Fruit fly (Drosophila melanogaster) whole organism, embryonic: ENCODE data around the gene CG9286.

Experiments used
- Atf3 ChIP-seq: fragments of 200-800 bp; sonication (Bioruptor generic); optimal IDR thresholded peaks from 3 replicates; lab custom pipeline; 2016; ENCODE audit warnings: missing biosample characterization, missing genetic modification characterization
- B-H2 ChIP-seq: fragments of 200-800 bp; sonication (Bioruptor generic); optimal IDR thresholded peaks from 2 replicates; lab custom pipeline; 2018; ENCODE audit warnings: missing biosample characterization, mild to moderate bottlenecking, missing genetic modification characterization
- CG10209 ChIP-seq: fragments of 200-800 bp; sonication (Bioruptor generic); optimal IDR thresholded peaks from 3 replicates; lab custom pipeline; 2017; ENCODE audit warnings: missing biosample characterization, mild to moderate bottlenecking, missing genetic modification characterization, missing genetic modification reagents
- CG11247 ChIP-seq: fragments of 200-800 bp; sonication (Bioruptor generic); IDR thresholded peaks from 2 replicates; pipeline ENCODE4 v1.3.6; 2022; ENCODE audit warnings: missing biosample characterization, missing genetic modification characterization
- CG11695 ChIP-seq: fragments of 200-800 bp; sonication (Bioruptor generic); IDR thresholded peaks from 3 replicates; pipeline ENCODE4 v1.3.6; 2022; ENCODE audit warnings: missing biosample characterization, missing genetic modification characterization
- CG11723 ChIP-seq: fragments of 200-800 bp; sonication (Bioruptor generic); optimal IDR thresholded peaks from 2 replicates; lab custom pipeline; 2017; ENCODE audit warnings: missing biosample characterization, mild to moderate bottlenecking, missing genetic modification characterization
- CG12104 ChIP-seq: fragments of 200-800 bp; sonication (Bioruptor generic); optimal IDR thresholded peaks from 3 replicates; lab custom pipeline; 2016; ENCODE audit warnings: missing biosample characterization, missing genetic modification characterization
- CG13296 ChIP-seq: fragments of 200-800 bp; sonication (Bioruptor generic); optimal IDR thresholded peaks from 3 replicates; lab custom pipeline; 2018; ENCODE audit warnings: missing biosample characterization, mild to moderate bottlenecking, missing genetic modification characterization
- CG13624 ChIP-seq: fragments of 200-800 bp; sonication (Bioruptor generic); optimal IDR thresholded peaks from 2 replicates; lab custom pipeline; 2016; ENCODE audit warnings: missing biosample characterization, missing genetic modification characterization
- CG1603 ChIP-seq: fragments of 200-800 bp; sonication (Bioruptor generic); optimal IDR thresholded peaks from 2 replicates; lab custom pipeline; 2019; ENCODE audit warnings: missing biosample characterization, mild to moderate bottlenecking, missing genetic modification characterization, moderate library complexity
- CG1647 ChIP-seq: fragments of 200-800 bp; sonication (Bioruptor generic); optimal IDR thresholded peaks from 3 replicates; lab custom pipeline; 2016; ENCODE audit warnings: missing biosample characterization, missing genetic modification characterization
- CG16779 ChIP-seq: fragments of 200-800 bp; sonication (Bioruptor generic); IDR thresholded peaks from 2 replicates; pipeline ENCODE4 v1.3.6; 2022; ENCODE audit warnings: missing biosample characterization, missing genetic modification characterization
- CG17802 ChIP-seq: fragments of 200-800 bp; sonication (Bioruptor generic); optimal IDR thresholded peaks from 2 replicates; lab custom pipeline; 2018; ENCODE audit warnings: missing biosample characterization, mild to moderate bottlenecking, missing genetic modification characterization, moderate library complexity
- CG17912 ChIP-seq: fragments of 200-800 bp; sonication (Bioruptor generic); optimal IDR thresholded peaks from 2 replicates; lab custom pipeline; 2018; ENCODE audit warnings: missing biosample characterization, mild to moderate bottlenecking, missing genetic modification characterization
- CG2129 ChIP-seq: fragments of 200-800 bp; sonication (Bioruptor generic); IDR thresholded peaks from 2 replicates; pipeline ENCODE4 v1.3.6; 2022; ENCODE audit warnings: missing biosample characterization, missing genetic modification characterization; ENCODE audit not compliant: partially characterized antibody
- CG31388 ChIP-seq: fragments of 200-800 bp; sonication (Bioruptor generic); optimal IDR thresholded peaks from 2 replicates; lab custom pipeline; 2016; ENCODE audit warnings: missing biosample characterization, missing genetic modification characterization
- CG31441 ChIP-seq: fragments of 200-800 bp; sonication (Bioruptor generic); IDR thresholded peaks from 2 replicates; pipeline ENCODE4 v1.3.6; 2022; ENCODE audit warnings: missing biosample characterization, missing genetic modification characterization
- CG6683 ChIP-seq: fragments of 200-800 bp; sonication (Bioruptor generic); optimal IDR thresholded peaks from 2 replicates; lab custom pipeline; 2017; ENCODE audit warnings: missing biosample characterization, mild to moderate bottlenecking, missing genetic modification characterization, missing genetic modification reagents
- CG6813 ChIP-seq: fragments of 200-800 bp; sonication (Bioruptor generic); optimal IDR thresholded peaks from 2 replicates; lab custom pipeline; 2017; ENCODE audit warnings: missing biosample characterization, missing genetic modification characterization, mild to moderate bottlenecking, moderate library complexity, missing genetic modification reagents
- CG9817 ChIP-seq: fragments of 200-800 bp; sonication (Bioruptor generic); optimal IDR thresholded peaks from 2 replicates; lab custom pipeline; 2018; ENCODE audit warnings: missing biosample characterization, mild to moderate bottlenecking, missing genetic modification characterization, moderate library complexity
- Dp ChIP-seq: fragments of 200-800 bp; sonication (Bioruptor generic); optimal IDR thresholded peaks from 2 replicates; lab custom pipeline; 2018; ENCODE audit warnings: missing biosample characterization, mild to moderate bottlenecking, missing genetic modification characterization, moderate library complexity
- E2f1 ChIP-seq: fragments of 200-800 bp; sonication (Bioruptor generic); IDR thresholded peaks from 2 replicates; pipeline ENCODE4 v1.3.6; 2022; ENCODE audit warnings: missing biosample characterization, missing genetic modification characterization
- Elba2 ChIP-seq: fragments of 200-800 bp; sonication (Bioruptor generic); optimal IDR thresholded peaks from 3 replicates; lab custom pipeline; 2016; ENCODE audit warnings: missing biosample characterization, missing genetic modification characterization
- Gsc ChIP-seq: fragments of 200-800 bp; sonication (Bioruptor generic); IDR thresholded peaks from 2 replicates; pipeline ENCODE4 v1.3.6; 2022; ENCODE audit warnings: missing biosample characterization, missing genetic modification characterization
- HLH54F ChIP-seq: fragments of 200-800 bp; sonication (Bioruptor generic); optimal IDR thresholded peaks from 3 replicates; lab custom pipeline; 2016; ENCODE audit warnings: missing biosample characterization, missing genetic modification characterization
- Hand ChIP-seq: fragments of 200-800 bp; sonication (Bioruptor generic); optimal IDR thresholded peaks from 2 replicates; lab custom pipeline; 2017; ENCODE audit warnings: mild to moderate bottlenecking, missing biosample characterization, missing genetic modification reagents, missing genetic modification characterization
- MBD-R2 ChIP-seq: fragments of 200-800 bp; sonication (Bioruptor generic); IDR thresholded peaks from 2 replicates; pipeline ENCODE4 v1.3.6; 2022; ENCODE audit warnings: missing biosample characterization, missing genetic modification characterization
- Optix ChIP-seq: fragments of 200-800 bp; sonication (Bioruptor generic); IDR thresholded peaks from 3 replicates; pipeline ENCODE4 v1.3.6; 2022; ENCODE audit warnings: missing biosample characterization, missing genetic modification characterization
- Ptx1 ChIP-seq: fragments of 200-800 bp; sonication (Bioruptor generic); IDR thresholded peaks from 2 replicates; pipeline ENCODE4 v1.3.6; 2022; ENCODE audit warnings: missing biosample characterization, missing genetic modification characterization
- Six4 ChIP-seq: fragments of 200-800 bp; sonication (Bioruptor generic); optimal IDR thresholded peaks from 2 replicates; lab custom pipeline; 2016; ENCODE audit warnings: missing biosample characterization, missing genetic modification characterization
- Sox102F ChIP-seq: fragments of 200-800 bp; sonication (Bioruptor generic); optimal IDR thresholded peaks from 2 replicates; lab custom pipeline; 2018; ENCODE audit warnings: missing biosample characterization, mild to moderate bottlenecking, missing genetic modification characterization, moderate library complexity
- TFAM ChIP-seq: fragments of 200-800 bp; sonication (Bioruptor generic); optimal IDR thresholded peaks from 2 replicates; lab custom pipeline; 2017; ENCODE audit warnings: missing biosample characterization, missing genetic modification characterization, inconsistent platforms
- ab ChIP-seq: fragments of 200-800 bp; sonication (Bioruptor generic); optimal IDR thresholded peaks from 2 replicates; lab custom pipeline; 2016; ENCODE audit warnings: missing biosample characterization, missing genetic modification characterization
- ase ChIP-seq: fragments of 200-800 bp; sonication (Bioruptor generic); IDR thresholded peaks from 3 replicates; pipeline ENCODE4 v1.3.6; 2022; ENCODE audit warnings: missing biosample characterization, missing genetic modification characterization
- bowl ChIP-seq: fragments of 200-800 bp; sonication (Bioruptor generic); IDR thresholded peaks from 2 replicates; pipeline ENCODE4 v1.3.6; 2022; ENCODE audit warnings: missing biosample characterization, missing genetic modification characterization
- cad ChIP-seq: fragments of >200 bp; optimal IDR thresholded peaks from 2 replicates; lab custom pipeline; 2017; ENCODE audit warnings: missing biosample characterization, missing genetic modification characterization
- caup ChIP-seq: fragments of 200-800 bp; sonication (Bioruptor generic); optimal IDR thresholded peaks from 3 replicates; lab custom pipeline; 2017; ENCODE audit warnings: missing biosample characterization, mild to moderate bottlenecking, missing genetic modification characterization, moderate library complexity; ENCODE audit not compliant: severe bottlenecking
- chinmo ChIP-seq: fragments of 200-800 bp; sonication (Bioruptor generic); IDR thresholded peaks from 4 replicates; pipeline ENCODE4 v1.3.6; 2022; ENCODE audit warnings: missing biosample characterization, missing genetic modification characterization; ENCODE audit not compliant: partially characterized antibody
- ci ChIP-seq: fragments of 200-800 bp; sonication (Bioruptor generic); IDR thresholded peaks from 3 replicates; pipeline ENCODE4 v1.3.6; 2022; ENCODE audit warnings: missing biosample characterization, missing genetic modification characterization
- crol ChIP-seq: fragments of 200-800 bp; sonication (Bioruptor generic); IDR thresholded peaks from 2 replicates; pipeline ENCODE4 v1.3.6; 2022; ENCODE audit warnings: missing biosample characterization, missing genetic modification characterization
- gcm2 ChIP-seq: fragments of 200-800 bp; sonication (Bioruptor generic); optimal IDR thresholded peaks from 2 replicates; lab custom pipeline; 2016; ENCODE audit warnings: missing biosample characterization, missing genetic modification characterization
- inv ChIP-seq: fragments of 200-800 bp; sonication (Bioruptor generic); IDR thresholded peaks from 2 replicates; pipeline ENCODE4 v1.3.6; 2022; ENCODE audit warnings: missing biosample characterization, missing genetic modification characterization; ENCODE audit not compliant: partially characterized antibody
- knrl ChIP-seq: fragments of 200-800 bp; sonication (Bioruptor generic); IDR thresholded peaks from 3 replicates; pipeline ENCODE4 v1.3.6; 2022; ENCODE audit warnings: missing biosample characterization, missing genetic modification characterization; ENCODE audit not compliant: partially characterized antibody
- oc ChIP-seq: fragments of 200-800 bp; sonication (Bioruptor generic); optimal IDR thresholded peaks from 2 replicates; lab custom pipeline; 2018; ENCODE audit warnings: missing biosample characterization, mild to moderate bottlenecking, missing genetic modification characterization, moderate library complexity
- odd ChIP-seq: fragments of 200-800 bp; sonication (Bioruptor generic); optimal IDR thresholded peaks from 2 replicates; lab custom pipeline; 2017; ENCODE audit warnings: missing biosample characterization, mild to moderate bottlenecking, missing genetic modification characterization
- prd ChIP-seq, 3 experiments: fragments of >200 bp in 2 of 3; fragments of 200-800 bp in 1 of 3; sonication (Bioruptor generic) in 1 of 3; optimal IDR thresholded peaks in 2 of 3; IDR thresholded peaks in 1 of 3; 2 replicates in 2 of 3; 3 replicates in 1 of 3; pipeline versions ENCODE4 v1.3.6 to Lab custom; 2017 to 2022; ENCODE audit warnings: missing biosample characterization in 1 of 3, missing genetic modification characterization in 1 of 3
- salm ChIP-seq: fragments of 200-800 bp; sonication (Bioruptor generic); optimal IDR thresholded peaks from 2 replicates; lab custom pipeline; 2018; ENCODE audit warnings: missing biosample characterization, mild to moderate bottlenecking, missing genetic modification characterization
- slou ChIP-seq: fragments of 200-800 bp; sonication (Bioruptor generic); optimal IDR thresholded peaks from 3 replicates; lab custom pipeline; 2016; ENCODE audit warnings: missing biosample characterization, missing genetic modification characterization
- trh ChIP-seq: fragments of 200-800 bp; sonication (Bioruptor generic); optimal IDR thresholded peaks from 2 replicates; lab custom pipeline; 2016; ENCODE audit warnings: missing biosample characterization, missing genetic modification characterization
- twi ChIP-seq: fragments of 200-800 bp; optimal IDR thresholded peaks from 2 replicates; lab custom pipeline; 2019; ENCODE audit warnings: missing biosample characterization, mild to moderate bottlenecking, missing genetic modification characterization, moderate library complexity
- zfh1 ChIP-seq: fragments of 200-800 bp; sonication (Bioruptor generic); IDR thresholded peaks from 3 replicates; pipeline ENCODE4 v1.3.6; 2022; ENCODE audit warnings: missing biosample characterization, missing genetic modification characterization

Gene CG9286

DNA sequence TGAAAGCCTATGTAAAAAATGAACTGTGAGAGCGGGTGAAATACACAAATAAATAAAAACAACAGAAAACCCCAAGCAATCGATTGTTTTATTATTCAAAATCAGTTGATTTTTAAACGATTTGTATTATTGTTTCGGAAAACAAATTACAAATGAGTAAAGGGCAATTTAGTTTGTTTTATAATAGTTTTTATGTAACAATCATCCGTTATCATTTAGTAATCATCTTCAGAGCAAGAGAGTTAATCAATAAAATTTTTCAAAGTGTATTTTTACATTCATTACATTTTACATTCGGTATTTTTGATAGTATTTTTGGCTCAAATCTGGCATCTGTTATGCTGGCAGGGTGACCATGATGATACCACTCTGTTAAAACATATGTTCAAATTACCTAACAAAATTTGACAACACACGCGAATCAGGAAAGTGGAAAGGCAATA, 1.5 kb upstream of the CG9286 start, which contains the start of the genes CG42375 and CG9288 (continued):
- no peak for TF ChIP-seq cad (GFP tag; lab: Kevin White, UChicago)
- TF ChIP-seq CG2129, result no peak
- no peak for TF ChIP-seq CG17912 (GFP tag; lab: Kevin White, UChicago)
- TF ChIP-seq TFAM (GFP tag; lab: Kevin White, UChicago), result no peak
- TF ChIP-seq Elba2, result no peak
- peak; percentile 56 for TF ChIP-seq CG31388 (GFP tag; lab: Kevin White, UChicago)
- TF ChIP-seq CG9817 (tag; lab: Kevin White, UChicago), result peak; percentile 27
- peak; percentile 35 for TF ChIP-seq CG17802 (tag; lab: Kevin White, UChicago)
- no peak for TF ChIP-seq Atf3 (GFP tag; lab: Kevin White, UChicago)
- no peak for TF ChIP-seq twi (tag; lab: Kevin White, UChicago)
- no peak for TF ChIP-seq bowl (GFP tag; lab: Robert Waterston, UW)
- TF ChIP-seq CG6683, result peak; percentile 54
- peak; percentile 45 for TF ChIP-seq CG12104
- no peak for TF ChIP-seq CG11723 (GFP tag; lab: Kevin White, UChicago)
- TF ChIP-seq ase (GFP tag; lab: Robert Waterston, UW), result no peak
- TF ChIP-seq CG10209 (GFP tag; lab: Kevin White, UChicago), result no peak
- peak; percentile 70 for TF ChIP-seq CG1647
- TF ChIP-seq Dp, result peak; percentile 27
- TF ChIP-seq slou (GFP tag; lab: Kevin White, UChicago), result no peak
- no peak for TF ChIP-seq CG16779 (GFP tag; lab: Robert Waterston, UW)
- no peak for TF ChIP-seq knrl (GFP tag; lab: Robert Waterston, UW)
- TF ChIP-seq prd (optimal IDR thresholded peaks at IDR 0.05; lab: Kevin White, UChicago), result no peak
- peak; percentile 76 for TF ChIP-seq prd (GFP tag; IDR thresholded peaks at IDR 0.05; lab: Robert Waterston, UW)
- TF ChIP-seq CG13624 (GFP tag; lab: Kevin White, UChicago), result peak; percentile 82
- TF ChIP-seq salm, result peak; percentile 9
- TF ChIP-seq zfh1 (GFP tag; lab: Robert Waterston, UW), result peak; percentile 72; the same call in 2 of the 3 replicates
- no peak for TF ChIP-seq B-H2
- no peak for TF ChIP-seq trh (GFP tag; lab: Kevin White, UChicago)
- no peak for TF ChIP-seq ci (GFP tag; lab: Robert Waterston, UW)
- TF ChIP-seq odd (GFP tag; lab: Kevin White, UChicago), result no peak
- no peak for TF ChIP-seq ab (GFP tag; lab: Kevin White, UChicago)
- peak; percentile 78 for TF ChIP-seq CG31441 (GFP tag; lab: Robert Waterston, UW)
- TF ChIP-seq Gsc (GFP tag; lab: Robert Waterston, UW), result no peak
- TF ChIP-seq inv (GFP tag; lab: Robert Waterston, UW), result no peak
- no peak for TF ChIP-seq chinmo
- TF ChIP-seq CG1603 (tag; lab: Kevin White, UChicago), result peak; percentile 58
- no peak for TF ChIP-seq CG11247 (GFP tag; lab: Robert Waterston, UW)
- TF ChIP-seq caup (GFP tag; lab: Kevin White, UChicago), result peak; percentile 39
- no peak for TF ChIP-seq CG13296 (GFP tag; lab: Kevin White, UChicago)
- no peak for TF ChIP-seq oc (tag; lab: Kevin White, UChicago)
- TF ChIP-seq CG6813 (GFP tag; lab: Kevin White, UChicago), result no peak
- no peak for TF ChIP-seq crol (GFP tag; lab: Robert Waterston, UW)
- TF ChIP-seq Ptx1 (GFP tag; lab: Robert Waterston, UW), result peak; percentile 72
- no peak for TF ChIP-seq Optix (GFP tag; lab: Robert Waterston, UW)
- TF ChIP-seq E2f1 (GFP tag; lab: Robert Waterston, UW), result peak; percentile 84
- TF ChIP-seq gcm2 (GFP tag; lab: Kevin White, UChicago), result no peak
- no peak for TF ChIP-seq Hand
- TF ChIP-seq Sox102F (GFP tag; lab: Kevin White, UChicago), result peak; percentile 19
- peak; percentile 51; the same call in 1 of the 2 replicates for TF ChIP-seq MBD-R2
- peak; percentile 56; the same call in 2 of the 3 replicates for TF ChIP-seq CG11695 (GFP tag; lab: Robert Waterston, UW)
- TF ChIP-seq Six4 (GFP tag; lab: Kevin White, UChicago), result peak; percentile 34
- no peak for TF ChIP-seq HLH54F
